Fruit fly (Drosophila melanogaster) Kc167 (cell line): ENCODE data around the gene CG3919.

Experiments used
- Myc ChIP-seq: fragments of >200 bp; optimal IDR thresholded peaks from 2 replicates; lab custom pipeline; 2017; ENCODE audit warnings: missing external identifiers
- Sin3A ChIP-seq: fragments of >200 bp; optimal IDR thresholded peaks from 2 replicates; lab custom pipeline; 2018; ENCODE audit warnings: missing external identifiers
- h ChIP-seq: fragments of >200 bp; optimal IDR thresholded peaks from 3 replicates; lab custom pipeline; 2018; ENCODE audit warnings: missing external identifiers
- insv ChIP-seq: fragments of >200 bp; optimal IDR thresholded peaks from 3 replicates; lab custom pipeline; 2018; ENCODE audit warnings: missing external identifiers
- psq ChIP-seq: fragments of >200 bp; optimal IDR thresholded peaks from 2 replicates; lab custom pipeline; 2017; ENCODE audit warnings: missing external identifiers
- ttk ChIP-seq: sonication (Bioruptor generic); optimal IDR thresholded peaks from 2 replicates; lab custom pipeline; 2017; ENCODE audit warnings: missing external identifiers

DNA sequence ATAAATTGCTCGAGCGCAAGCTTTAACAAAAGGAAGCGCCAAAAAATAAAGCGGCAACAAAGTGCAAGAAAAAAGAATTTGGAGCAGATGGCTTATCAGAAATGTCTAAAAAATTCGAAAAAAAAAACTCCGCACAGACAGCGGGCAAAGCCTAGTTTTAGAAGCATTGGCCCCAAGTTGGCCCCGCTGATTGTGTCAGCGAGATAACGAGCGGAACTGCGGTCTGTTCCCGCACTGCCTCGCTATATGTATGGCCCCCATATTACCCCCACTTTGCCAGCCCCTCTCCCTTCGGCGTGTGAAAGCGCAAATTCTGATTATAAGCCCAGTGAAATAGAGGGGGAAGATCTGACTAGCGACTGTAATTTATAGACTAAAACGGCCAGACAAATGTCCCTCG lies 46.5 kb downstream of the CG3919 start:
- no peak for TF ChIP-seq Myc
- TF ChIP-seq psq: no peak
- TF ChIP-seq ttk (lab: Kevin White, UChicago): no peak
- no peak for TF ChIP-seq Sin3A
- no peak for TF ChIP-seq insv (lab: Kevin White, UChicago)
- TF ChIP-seq h (lab: Kevin White, UChicago): no peak
